Worm (Caenorhabditis elegans) whole organism, midembryonic: ENCODE results near the gene acdh-10.

Source experiments
- T22C8.4 ChIP-seq: fragments of 200-800 bp; sonication (Bioruptor generic); IDR thresholded peaks from 2 replicates; pipeline ENCODE4 v1.3.6; 2022; ENCODE audit warnings: missing genetic modification characterization, missing compliant biosample characterization
- cog-1 ChIP-seq: sonication (generic microtip); optimal IDR thresholded peaks from 2 replicates; lab custom pipeline; 2016; ENCODE audit warnings: missing genetic modification characterization, missing compliant biosample characterization
- flt-1 ChIP-seq: fragments of 200-800 bp; sonication (Bioruptor generic); IDR thresholded peaks from 2 replicates; pipeline ENCODE4 v1.3.6; 2022; ENCODE audit warnings: missing genetic modification characterization, missing compliant biosample characterization
- klf-2 ChIP-seq: fragments of 200-800 bp; sonication (Bioruptor generic); conservative IDR thresholded peaks from 2 replicates; pipeline ENCODE4 v1.3.6; 2022; ENCODE audit warnings: missing genetic modification reagents, missing genetic modification characterization, missing compliant biosample characterization
- med-1 ChIP-seq: sonication (generic microtip); optimal IDR thresholded peaks from 2 replicates; lab custom pipeline; 2017; ENCODE audit warnings: missing genetic modification characterization, mild to moderate bottlenecking, missing compliant biosample characterization, antibody characterized with exemption, missing genetic modification reagents; ENCODE audit not compliant: insufficient read depth
- ref-1 ChIP-seq: fragments of 200-800 bp; sonication (Bioruptor generic); conservative IDR thresholded peaks from 2 replicates; pipeline ENCODE4 v1.3.6; 2022; ENCODE audit warnings: missing genetic modification reagents, missing genetic modification characterization, missing compliant biosample characterization
- tab-1 ChIP-seq: fragments of 200-800 bp; sonication (Bioruptor generic); IDR thresholded peaks from 2 replicates; pipeline ENCODE4 v1.3.6; 2022; ENCODE audit warnings: missing genetic modification characterization, missing compliant biosample characterization
- ztf-23 ChIP-seq: fragments of 200-800 bp; sonication (Bioruptor generic); IDR thresholded peaks from 2 replicates; pipeline ENCODE4 v1.3.6; 2022; ENCODE audit warnings: missing genetic modification reagents, missing genetic modification characterization, missing compliant biosample characterization
- ztf-29 ChIP-seq: fragments of 200-800 bp; sonication (Bioruptor generic); IDR thresholded peaks from 2 replicates; pipeline ENCODE4 v1.3.6; 2022; ENCODE audit warnings: missing genetic modification reagents, missing genetic modification characterization, missing compliant biosample characterization

- no peak for TF ChIP-seq ztf-23 (GFP tag; lab: Robert Waterston, UW)
- TF ChIP-seq klf-2 (GFP tag; lab: Robert Waterston, UW), result no peak
- no peak for TF ChIP-seq flt-1
- TF ChIP-seq ztf-29 (GFP tag; lab: Robert Waterston, UW), result no peak
- no peak for TF ChIP-seq T22C8.4
- TF ChIP-seq med-1 (GFP tag; lab: Kevin White, UChicago), result no peak
- no peak for TF ChIP-seq ref-1 (GFP tag; lab: Robert Waterston, UW)
- TF ChIP-seq tab-1 (GFP tag; lab: Robert Waterston, UW), result no peak
- no peak for TF ChIP-seq cog-1 (tag; lab: Kevin White, UChicago)
Measured at ce11 chrX:17230108-17230507, 15.4 kb upstream of the acdh-10 start, which contains the start of gene T25G12.6.
